Fruit fly (Drosophila melanogaster) whole organism, embryonic: ENCODE data around the gene Arl8.

Experiments
- Abd-B ChIP-seq: fragments of 200-800 bp; sonication (Bioruptor generic); optimal IDR thresholded peaks from 2 replicates; lab custom pipeline; 2018; ENCODE audit warnings: missing biosample characterization, mild to moderate bottlenecking, missing genetic modification characterization, moderate library complexity
- Aef1 ChIP-seq: fragments of 200-800 bp; sonication (Bioruptor generic); IDR thresholded peaks from 3 replicates; pipeline ENCODE4 v1.3.6; 2022; ENCODE audit warnings: missing biosample characterization, missing genetic modification characterization
- Atf6 ChIP-seq: fragments of 200-800 bp; sonication (Bioruptor generic); IDR thresholded peaks from 2 replicates; pipeline ENCODE4 v1.3.6; 2022; ENCODE audit warnings: missing biosample characterization, missing genetic modification characterization
- Blimp-1 ChIP-seq: fragments of 200-800 bp; sonication (Bioruptor generic); optimal IDR thresholded peaks from 3 replicates; lab custom pipeline; 2018; ENCODE audit warnings: missing biosample characterization, missing genetic modification characterization, mild to moderate bottlenecking, moderate library complexity, missing genetic modification reagents
- BtbVII ChIP-seq: fragments of 200-800 bp; sonication (Bioruptor generic); optimal IDR thresholded peaks from 3 replicates; lab custom pipeline; 2017; ENCODE audit warnings: missing biosample characterization, mild to moderate bottlenecking, missing genetic modification characterization
- CG11723 ChIP-seq: fragments of 200-800 bp; sonication (Bioruptor generic); optimal IDR thresholded peaks from 2 replicates; lab custom pipeline; 2017; ENCODE audit warnings: missing biosample characterization, mild to moderate bottlenecking, missing genetic modification characterization
- CG13296 ChIP-seq: fragments of 200-800 bp; sonication (Bioruptor generic); optimal IDR thresholded peaks from 3 replicates; lab custom pipeline; 2018; ENCODE audit warnings: missing biosample characterization, mild to moderate bottlenecking, missing genetic modification characterization
- CG14441 ChIP-seq: fragments of 200-800 bp; sonication (Bioruptor generic); IDR thresholded peaks from 2 replicates; pipeline ENCODE4 v1.3.6; 2022; ENCODE audit warnings: missing biosample characterization, missing genetic modification characterization
- CG1529 ChIP-seq: fragments of 200-800 bp; sonication (Bioruptor generic); optimal IDR thresholded peaks from 3 replicates; lab custom pipeline; 2018; ENCODE audit warnings: missing biosample characterization, missing genetic modification characterization
- CG17912 ChIP-seq: fragments of 200-800 bp; sonication (Bioruptor generic); optimal IDR thresholded peaks from 2 replicates; lab custom pipeline; 2018; ENCODE audit warnings: missing biosample characterization, mild to moderate bottlenecking, missing genetic modification characterization
- CG1792 ChIP-seq: fragments of 200-800 bp; sonication (Bioruptor generic); optimal IDR thresholded peaks from 2 replicates; lab custom pipeline; 2016; ENCODE audit warnings: missing biosample characterization, missing genetic modification characterization
- CG3163 ChIP-seq: fragments of 200-800 bp; sonication (Bioruptor generic); optimal IDR thresholded peaks from 3 replicates; lab custom pipeline; 2016; ENCODE audit warnings: missing biosample characterization, missing genetic modification characterization
- CG4820 ChIP-seq: fragments of 200-800 bp; sonication (Bioruptor generic); optimal IDR thresholded peaks from 3 replicates; lab custom pipeline; 2016; ENCODE audit warnings: missing biosample characterization, missing genetic modification characterization
- CG6254 ChIP-seq: fragments of 200-800 bp; sonication (Bioruptor generic); optimal IDR thresholded peaks from 3 replicates; lab custom pipeline; 2017; ENCODE audit warnings: mild to moderate bottlenecking, missing biosample characterization, missing genetic modification reagents, missing genetic modification characterization
- CG6689 ChIP-seq: fragments of 200-800 bp; sonication (Bioruptor generic); IDR thresholded peaks from 2 replicates; pipeline ENCODE4 v1.3.6; 2022; ENCODE audit warnings: missing biosample characterization, missing genetic modification characterization
- D19A ChIP-seq: fragments of 200-800 bp; optimal IDR thresholded peaks from 3 replicates; lab custom pipeline; 2019; ENCODE audit warnings: missing biosample characterization, mild to moderate bottlenecking, missing genetic modification characterization, moderate library complexity
- Dref ChIP-seq: fragments of 200-800 bp; sonication (Bioruptor generic); IDR thresholded peaks from 2 replicates; pipeline ENCODE4 v1.3.6; 2022; ENCODE audit warnings: missing biosample characterization, missing genetic modification characterization
- E2f2 ChIP-seq: fragments of 200-800 bp; sonication (Bioruptor generic); IDR thresholded peaks from 2 replicates; pipeline ENCODE4 v1.3.6; 2022; ENCODE audit warnings: missing biosample characterization, missing genetic modification characterization
- ERR ChIP-seq: fragments of 200-800 bp; sonication (Bioruptor generic); optimal IDR thresholded peaks from 2 replicates; lab custom pipeline; 2016; ENCODE audit warnings: missing biosample characterization, missing genetic modification characterization
- Fer1 ChIP-seq: fragments of 200-800 bp; sonication (Bioruptor generic); optimal IDR thresholded peaks from 2 replicates; lab custom pipeline; 2017; ENCODE audit warnings: missing biosample characterization, mild to moderate bottlenecking, missing genetic modification characterization
- Hey ChIP-seq: fragments of 200-800 bp; sonication (Bioruptor generic); optimal IDR thresholded peaks from 3 replicates; lab custom pipeline; 2018; ENCODE audit warnings: missing biosample characterization, mild to moderate bottlenecking, missing genetic modification characterization
- Hsf ChIP-seq: fragments of 200-800 bp; sonication (Bioruptor generic); optimal IDR thresholded peaks from 3 replicates; lab custom pipeline; 2016; ENCODE audit warnings: missing biosample characterization, missing genetic modification characterization
- Mad ChIP-seq: fragments of 200-800 bp; sonication (Bioruptor generic); optimal IDR thresholded peaks from 2 replicates; lab custom pipeline; 2016; ENCODE audit warnings: missing biosample characterization, missing genetic modification characterization
- Myb ChIP-seq: fragments of 200-800 bp; sonication (Bioruptor generic); optimal IDR thresholded peaks from 2 replicates; lab custom pipeline; 2016; ENCODE audit warnings: missing biosample characterization, missing genetic modification characterization
- NFAT ChIP-seq: fragments of 200-800 bp; sonication (Bioruptor generic); IDR thresholded peaks from 2 replicates; pipeline ENCODE4 v1.3.6; 2022; ENCODE audit warnings: missing biosample characterization, missing genetic modification characterization
- Nf-YA ChIP-seq: fragments of 200-800 bp; sonication (Bioruptor generic); IDR thresholded peaks from 2 replicates; pipeline ENCODE4 v1.3.6; 2022; ENCODE audit warnings: missing biosample characterization, missing genetic modification characterization
- Rfx ChIP-seq: fragments of 200-800 bp; sonication (Bioruptor generic); IDR thresholded peaks from 2 replicates; pipeline ENCODE4 v1.3.6; 2022; ENCODE audit warnings: missing biosample characterization, missing genetic modification characterization
- YL-1 ChIP-seq: fragments of 200-800 bp; sonication (Bioruptor generic); optimal IDR thresholded peaks from 3 replicates; lab custom pipeline; 2017; ENCODE audit warnings: missing biosample characterization, mild to moderate bottlenecking, missing genetic modification characterization
- abd-A ChIP-seq: fragments of 200-800 bp; sonication (Bioruptor generic); optimal IDR thresholded peaks from 3 replicates; lab custom pipeline; 2019; ENCODE audit warnings: missing biosample characterization, mild to moderate bottlenecking, missing genetic modification characterization, moderate library complexity
- az2 ChIP-seq: fragments of 200-800 bp; sonication (Bioruptor generic); optimal IDR thresholded peaks from 3 replicates; lab custom pipeline; 2016; ENCODE audit warnings: missing biosample characterization, missing genetic modification characterization
- cad ChIP-seq: fragments of >200 bp; optimal IDR thresholded peaks from 2 replicates; lab custom pipeline; 2017; ENCODE audit warnings: missing biosample characterization, missing genetic modification characterization
- cg ChIP-seq: fragments of 200-800 bp; sonication (Bioruptor generic); optimal IDR thresholded peaks from 3 replicates; lab custom pipeline; 2019; ENCODE audit warnings: missing biosample characterization, mild to moderate bottlenecking, missing genetic modification characterization, moderate library complexity
- danr ChIP-seq: fragments of 200-800 bp; sonication (Bioruptor generic); IDR thresholded peaks from 2 replicates; pipeline ENCODE4 v1.3.6; 2022; ENCODE audit warnings: missing biosample characterization, missing genetic modification characterization
- ems ChIP-seq: fragments of 200-800 bp; sonication (Bioruptor generic); optimal IDR thresholded peaks from 3 replicates; lab custom pipeline; 2016; ENCODE audit warnings: missing biosample characterization, missing genetic modification characterization
- ewg ChIP-seq: fragments of 200-800 bp; sonication (Bioruptor generic); optimal IDR thresholded peaks from 3 replicates; lab custom pipeline; 2017; ENCODE audit warnings: mild to moderate bottlenecking, missing biosample characterization, missing genetic modification reagents, missing genetic modification characterization
- eyg ChIP-seq: fragments of 200-800 bp; sonication (Bioruptor generic); optimal IDR thresholded peaks from 3 replicates; lab custom pipeline; 2016; ENCODE audit warnings: missing biosample characterization, missing genetic modification characterization
- ftz-f1 ChIP-seq: fragments of 200-800 bp; sonication (Bioruptor generic); optimal IDR thresholded peaks from 2 replicates; lab custom pipeline; 2016; ENCODE audit warnings: missing biosample characterization, missing genetic modification characterization
- gcm2 ChIP-seq: fragments of 200-800 bp; sonication (Bioruptor generic); optimal IDR thresholded peaks from 2 replicates; lab custom pipeline; 2016; ENCODE audit warnings: missing biosample characterization, missing genetic modification characterization
- gem ChIP-seq: fragments of 200-800 bp; sonication (Bioruptor generic); optimal IDR thresholded peaks from 2 replicates; lab custom pipeline; 2019; ENCODE audit warnings: missing biosample characterization, mild to moderate bottlenecking, missing genetic modification characterization, moderate library complexity
- h ChIP-seq: fragments of >200 bp; optimal IDR thresholded peaks from 2 replicates; lab custom pipeline; 2017
- hbn ChIP-seq: fragments of 200-800 bp; sonication (Bioruptor generic); IDR thresholded peaks from 2 replicates; pipeline ENCODE4 v1.3.6; 2022; ENCODE audit warnings: missing biosample characterization, missing genetic modification characterization; ENCODE audit not compliant: partially characterized antibody
- hth ChIP-seq: fragments of >200 bp; optimal IDR thresholded peaks from 2 replicates; lab custom pipeline; 2017; ENCODE audit warnings: inconsistent platforms
- lbe ChIP-seq: fragments of 200-800 bp; sonication (Bioruptor generic); optimal IDR thresholded peaks from 2 replicates; lab custom pipeline; 2016; ENCODE audit warnings: missing biosample characterization, mild to moderate bottlenecking, missing genetic modification characterization
- otp ChIP-seq: fragments of 200-800 bp; sonication (Bioruptor generic); IDR thresholded peaks from 3 replicates; pipeline ENCODE4, ENCODE4 v1.3.6; 2022; ENCODE audit warnings: missing biosample characterization, missing genetic modification characterization
- pnt ChIP-seq: fragments of 200-800 bp; sonication (Bioruptor generic); optimal IDR thresholded peaks from 3 replicates; lab custom pipeline; 2016; ENCODE audit warnings: missing biosample characterization, missing genetic modification characterization
- pum ChIP-seq: fragments of 200-800 bp; sonication (Bioruptor generic); optimal IDR thresholded peaks from 2 replicates; lab custom pipeline; 2016; ENCODE audit warnings: missing biosample characterization, missing genetic modification characterization
- slou ChIP-seq: fragments of 200-800 bp; sonication (Bioruptor generic); optimal IDR thresholded peaks from 3 replicates; lab custom pipeline; 2016; ENCODE audit warnings: missing biosample characterization, missing genetic modification characterization
- stc ChIP-seq: fragments of 200-800 bp; sonication (Bioruptor generic); IDR thresholded peaks from 2 replicates; pipeline ENCODE4 v1.3.6; 2022; ENCODE audit warnings: missing biosample characterization, missing genetic modification characterization
- tgo ChIP-seq: fragments of 200-800 bp; sonication (Bioruptor generic); IDR thresholded peaks from 3 replicates; pipeline ENCODE4 v1.3.6; 2022; ENCODE audit warnings: missing biosample characterization, missing genetic modification characterization
- wor ChIP-seq: fragments of 200-800 bp; sonication (Bioruptor generic); IDR thresholded peaks from 2 replicates; pipeline ENCODE4 v1.3.6; 2022; ENCODE audit warnings: missing biosample characterization, missing genetic modification characterization

Arl8 gene

dm6 chr3R:8112880-8113832 lies 13.2 kb upstream of the Arl8 start (continued):
- TF ChIP-seq hbn (GFP tag; lab: Robert Waterston, UW) (no peak), hth (no peak), ems (peak; percentile 82), Atf6 (GFP tag; lab: Robert Waterston, UW) (peak; percentile 75), YL-1 (peak; percentile 29), eyg (GFP tag; lab: Kevin White, UChicago) (peak; percentile 68), ftz-f1 (GFP tag; lab: Kevin White, UChicago) (no peak), CG4820 (peak; percentile 65), Dref (GFP tag; lab: Robert Waterston, UW) (no peak), CG1792 (peak; percentile 45), stc (peak; percentile 53; the same call in 1 of the 2 replicates), CG1529 (peak; percentile 76), cad (GFP tag; lab: Kevin White, UChicago) (peak; percentile 82), CG6254 (GFP tag; lab: Kevin White, UChicago) (peak; percentile 60), CG14441 (GFP tag; lab: Robert Waterston, UW) (peak; percentile 41), E2f2 (GFP tag; lab: Robert Waterston, UW) (peak; percentile 47), BtbVII (GFP tag; lab: Kevin White, UChicago) (peak; percentile 70), CG13296 (GFP tag; lab: Kevin White, UChicago) (peak; percentile 56), pum (GFP tag; lab: Kevin White, UChicago) (peak; percentile 74), tgo (GFP tag; lab: Robert Waterston, UW) (peak; percentile 29; the same call in 1 of the 3 replicates), Rfx (peak; percentile 57; the same call in 1 of the 2 replicates), Abd-B (GFP tag; lab: Kevin White, UChicago) (peak; percentile 69), Hey (tag; lab: Kevin White, UChicago) (no peak), lbe (peak; percentile 16), abd-A (tag; lab: Kevin White, UChicago) (peak; percentile 92), ERR (GFP tag; lab: Kevin White, UChicago) (peak; percentile 41), CG11723 (GFP tag; lab: Kevin White, UChicago) (peak; percentile 60), cg (GFP tag; lab: Kevin White, UChicago) (no peak), pnt (peak; percentile 72), ewg (peak; percentile 72), otp (no peak), gem (tag; lab: Kevin White, UChicago) (peak; percentile 91), gcm2 (GFP tag; lab: Kevin White, UChicago) (peak; percentile 46), h (no peak), NFAT (GFP tag; lab: Robert Waterston, UW) (peak; percentile 6; the same call in 1 of the 2 replicates), Nf-YA (GFP tag; lab: Robert Waterston, UW) (no peak), danr (GFP tag; lab: Robert Waterston, UW) (peak; percentile 14; the same call in 1 of the 2 replicates), Blimp-1 (peak; percentile 75), Fer1 (GFP tag; lab: Kevin White, UChicago) (peak; percentile 79), Myb (GFP tag; lab: Kevin White, UChicago) (peak; percentile 61), slou (GFP tag; lab: Kevin White, UChicago) (no peak), CG3163 (GFP tag; lab: Kevin White, UChicago) (peak; percentile 22), Hsf (peak; percentile 82), az2 (GFP tag; lab: Kevin White, UChicago) (peak; percentile 82), wor (peak; percentile 31; the same call in 1 of the 2 replicates), CG6689 (GFP tag; lab: Robert Waterston, UW) (peak; percentile 58), Aef1 (GFP tag; lab: Robert Waterston, UW) (peak; percentile 70), CG17912 (no peak), Mad (GFP tag; lab: Kevin White, UChicago) (peak; percentile 38), D19A (tag; lab: Kevin White, UChicago) (peak; percentile 78)
